In genomic region chrII:8078041-8078440, ce11 we compare ENCODE assay signal across 5 worm cellular contexts.
TF ChIP-seq lines count a peak whose summit lies in the region.

Gene K02C4.5 (plus strand): TSS chrII:8078435.

TF ChIP-seq in whole organism, L1 larva, 84 proteins besides CTCF, POLR2A, EP300 and RAD21:
- TF ChIP-seq nhr-71 (tag; optimal IDR thresholded peaks at IDR 0.05; lab: Kevin White, UChicago): peak; percentile 0
- no peak for TF ChIP-seq ceh-8 (GFP tag; optimal IDR thresholded peaks at IDR 0.05; lab: Kevin White, UChicago)
- peak; percentile 58 for TF ChIP-seq elt-2 (tag; optimal IDR thresholded peaks at IDR 0.05; lab: Kevin White, UChicago)
- peak; percentile 15 for TF ChIP-seq lin-14 (GFP tag; optimal IDR thresholded peaks at IDR 0.05; lab: Kevin White, UChicago)
- peak in 2 of 6 experiments; percentile 50 to 62 for TF ChIP-seq elt-3 (tag; optimal IDR thresholded peaks at IDR 0.05; lab: Kevin White, UChicago)
- TF ChIP-seq nhr-12 (tag; optimal IDR thresholded peaks at IDR 0.05; lab: Kevin White, UChicago): no peak
- TF ChIP-seq mep-1 (tag; optimal IDR thresholded peaks at IDR 0.05; lab: Kevin White, UChicago): peak; percentile 33
- peak; percentile 89 for TF ChIP-seq blmp-1 (tag; optimal IDR thresholded peaks at IDR 0.05; lab: Kevin White, UChicago)
- no peak for TF ChIP-seq sptf-1 (tag; optimal IDR thresholded peaks at IDR 0.05; lab: Kevin White, UChicago)
- no peak for TF ChIP-seq egl-27 (tag; optimal IDR thresholded peaks at IDR 0.05; lab: Kevin White, UChicago)
- TF ChIP-seq nhr-20 (tag; optimal IDR thresholded peaks at IDR 0.05; lab: Kevin White, UChicago): peak; percentile 7

TF ChIP-seq in whole organism, L2 larva, 48 proteins besides CTCF, POLR2A, EP300 and RAD21:
- peak; percentile 11 for TF ChIP-seq skn-1 (tag; optimal IDR thresholded peaks at IDR 0.05; lab: Kevin White, UChicago)
- peak; percentile 98 for TF ChIP-seq fos-1 (tag; optimal IDR thresholded peaks at IDR 0.05; lab: Kevin White, UChicago)
- TF ChIP-seq lin-11 (tag; optimal IDR thresholded peaks at IDR 0.05; lab: Kevin White, UChicago): no peak
- TF ChIP-seq crh-2 (tag; optimal IDR thresholded peaks at IDR 0.05; lab: Kevin White, UChicago): peak; percentile 48

TF ChIP-seq in whole organism, L3 larva, 47 proteins besides CTCF, POLR2A, EP300 and RAD21:
- TF ChIP-seq nhr-25 (tag; optimal IDR thresholded peaks at IDR 0.05; lab: Kevin White, UChicago): peak; percentile 11
- TF ChIP-seq pha-4 (tag; optimal IDR thresholded peaks at IDR 0.05; lab: Kevin White, UChicago): peak; percentile 12
- no peak for TF ChIP-seq unc-39 (tag; optimal IDR thresholded peaks at IDR 0.05; lab: Kevin White, UChicago)
- TF ChIP-seq elt-2 (tag; optimal IDR thresholded peaks at IDR 0.05; lab: Kevin White, UChicago): peak; percentile 83
- peak; percentile 63 for TF ChIP-seq pqm-1 (tag; optimal IDR thresholded peaks at IDR 0.05; lab: Kevin White, UChicago)
- peak; percentile 67 for TF ChIP-seq nhr-23 (tag; optimal IDR thresholded peaks at IDR 0.05; lab: Kevin White, UChicago)
- TF ChIP-seq skn-1 (tag; optimal IDR thresholded peaks at IDR 0.05; lab: Kevin White, UChicago): peak; percentile 24
- TF ChIP-seq ceh-28 (tag; optimal IDR thresholded peaks at IDR 0.05; lab: Kevin White, UChicago): peak; percentile 64
- TF ChIP-seq mml-1 (tag; optimal IDR thresholded peaks at IDR 0.05; lab: Kevin White, UChicago): no peak
- peak; percentile 27 for TF ChIP-seq jun-1 (tag; optimal IDR thresholded peaks at IDR 0.05; lab: Kevin White, UChicago)

TF ChIP-seq in whole organism, L4 larva, 104 proteins besides CTCF, POLR2A, EP300 and RAD21:
- TF ChIP-seq nhr-28 (tag; optimal IDR thresholded peaks at IDR 0.05; lab: Kevin White, UChicago): peak; percentile 65
- peak; percentile 7 for TF ChIP-seq ztf-7 (tag; optimal IDR thresholded peaks at IDR 0.05; lab: Kevin White, UChicago)
- TF ChIP-seq fos-1 (tag; optimal IDR thresholded peaks at IDR 0.05; lab: Kevin White, UChicago): no peak
- TF ChIP-seq daf-16 (GFP tag; optimal IDR thresholded peaks at IDR 0.05; lab: Kevin White, UChicago): no peak
- peak; percentile 80 for TF ChIP-seq daf-16 (tag; optimal IDR thresholded peaks at IDR 0.05; lab: Kevin White, UChicago)
- TF ChIP-seq dve-1 (tag; optimal IDR thresholded peaks at IDR 0.05; lab: Kevin White, UChicago; ENCODE audit: insufficient read depth): peak; percentile 60
- no peak for TF ChIP-seq lir-3 (tag; optimal IDR thresholded peaks at IDR 0.05; lab: Kevin White, UChicago)
- TF ChIP-seq mdl-1 (tag; optimal IDR thresholded peaks at IDR 0.05; lab: Kevin White, UChicago): no peak
- no peak for TF ChIP-seq spr-3 (GFP tag; optimal IDR thresholded peaks at IDR 0.05; lab: Kevin White, UChicago)
- no peak for TF ChIP-seq nhr-76 (tag; optimal IDR thresholded peaks at IDR 0.05; lab: Kevin White, UChicago)
- no peak for TF ChIP-seq F10B5.3 (tag; optimal IDR thresholded peaks at IDR 0.05; lab: Kevin White, UChicago)
- peak in 1 of 2 experiments; percentile 26 for TF ChIP-seq lsy-2 (tag; optimal IDR thresholded peaks at IDR 0.05; lab: Kevin White, UChicago)
- TF ChIP-seq D1046.2 (GFP tag; IDR thresholded peaks at IDR 0.05; lab: Robert Waterston, UW): no peak
- 0 out of 2 replicates have a peak, but pooled peaks have one; percentile 49 for TF ChIP-seq php-3 (GFP tag; IDR thresholded peaks at IDR 0.05; lab: Robert Waterston, UW)
- peak; percentile 35 for TF ChIP-seq aha-1 (tag; lab: Kevin White, UChicago)
- peak; percentile 98 for TF ChIP-seq pqm-1 (tag; optimal IDR thresholded peaks at IDR 0.05; lab: Kevin White, UChicago)
- TF ChIP-seq mdt-29 (GFP tag; IDR thresholded peaks at IDR 0.05; lab: Robert Waterston, UW): no peak
- no peak for TF ChIP-seq T26A8.4 (GFP tag; IDR thresholded peaks at IDR 0.05; lab: Robert Waterston, UW)
- peak; percentile 59 for TF ChIP-seq dmd-6 (GFP tag; IDR thresholded peaks at IDR 0.05; lab: Robert Waterston, UW)
- TF ChIP-seq mep-1 (tag; optimal IDR thresholded peaks at IDR 0.05; lab: Kevin White, UChicago): peak; percentile 25
- TF ChIP-seq nhr-10 (tag; optimal IDR thresholded peaks at IDR 0.05; lab: Kevin White, UChicago): no peak
- 0 out of 2 replicates have a peak, but pooled peaks have one; percentile 34 for TF ChIP-seq lin-1 (GFP tag; IDR thresholded peaks at IDR 0.05; lab: Robert Waterston, UW)
- TF ChIP-seq nhr-102 (tag; optimal IDR thresholded peaks at IDR 0.05; lab: Kevin White, UChicago): no peak
- TF ChIP-seq hlh-30 (tag; optimal IDR thresholded peaks at IDR 0.05; lab: Kevin White, UChicago; ENCODE audit: insufficient read depth): peak; percentile 61
- TF ChIP-seq lin-39 (tag; optimal IDR thresholded peaks at IDR 0.05; lab: Kevin White, UChicago): no peak
- TF ChIP-seq vab-7 (GFP tag; IDR thresholded peaks at IDR 0.05; lab: Robert Waterston, UW): no peak
- TF ChIP-seq tra-1 (GFP tag; IDR thresholded peaks at IDR 0.05; lab: Robert Waterston, UW): peak; percentile 70
- TF ChIP-seq F44E2.7 (GFP tag; IDR thresholded peaks at IDR 0.05; lab: Robert Waterston, UW): no peak
- no peak for TF ChIP-seq ceh-28 (tag; optimal IDR thresholded peaks at IDR 0.05; lab: Kevin White, UChicago)
- TF ChIP-seq daf-8 (GFP tag; IDR thresholded peaks at IDR 0.05; lab: Robert Waterston, UW): no peak
- peak; percentile 61 for TF ChIP-seq nhr-6 (tag; optimal IDR thresholded peaks at IDR 0.05; lab: Kevin White, UChicago)
- no peak for TF ChIP-seq zip-2 (tag; optimal IDR thresholded peaks at IDR 0.05; lab: Kevin White, UChicago)
- peak; percentile 79 for TF ChIP-seq hlh-11 (tag; optimal IDR thresholded peaks at IDR 0.05; lab: Kevin White, UChicago)
TF ChIP-seq in whole organism, L4 larva: peak in this region for 15.

TF ChIP-seq in whole organism, young adult, 124 proteins besides CTCF, POLR2A, EP300 and RAD21:
- TF ChIP-seq cebp-1 (GFP tag; IDR thresholded peaks at IDR 0.05; lab: Robert Waterston, UW) (no peak), cebp-1 (tag; optimal IDR thresholded peaks at IDR 0.05; lab: Kevin White, UChicago) (peak; percentile 16), attf-5 (GFP tag; optimal IDR thresholded peaks at IDR 0.05; lab: Kevin White, UChicago) (peak; percentile 29), egrh-3 (GFP tag; IDR thresholded peaks at IDR 0.05; lab: Robert Waterston, UW) (no peak), let-607 (tag; optimal IDR thresholded peaks at IDR 0.05; lab: Kevin White, UChicago) (peak; percentile 38 to 48), ceh-40 (GFP tag; IDR thresholded peaks at IDR 0.05; lab: Robert Waterston, UW) (no peak), nhr-80 (tag; optimal IDR thresholded peaks at IDR 0.05; lab: Kevin White, UChicago) (peak; percentile 82), nhr-179 (tag; optimal IDR thresholded peaks at IDR 0.05; lab: Kevin White, UChicago) (no peak), ztf-18 (tag; optimal IDR thresholded peaks at IDR 0.05; lab: Kevin White, UChicago) (peak; percentile 6), unc-62 (GFP tag; optimal IDR thresholded peaks at IDR 0.05; lab: Kevin White, UChicago) (peak; percentile 64)
